Fruit fly (Drosophila melanogaster) whole organism, embryonic: ENCODE measurements around the gene CG5390.

ENCODE experiments used
- ATbp ChIP-seq: fragments of 200-800 bp; sonication (Bioruptor generic); optimal IDR thresholded peaks from 2 replicates; lab custom pipeline; 2017; ENCODE audit warnings: missing biosample characterization, mild to moderate bottlenecking, missing genetic modification characterization, missing genetic modification reagents
- Ada2b ChIP-seq: fragments of 200-800 bp; sonication (Bioruptor generic); IDR thresholded peaks from 2 replicates; pipeline ENCODE4 v1.3.6; 2022; ENCODE audit warnings: missing biosample characterization, missing genetic modification characterization
- B-H2 ChIP-seq: fragments of 200-800 bp; sonication (Bioruptor generic); optimal IDR thresholded peaks from 2 replicates; lab custom pipeline; 2018; ENCODE audit warnings: missing biosample characterization, mild to moderate bottlenecking, missing genetic modification characterization
- CG10147 ChIP-seq: fragments of 200-800 bp; sonication (Bioruptor generic); optimal IDR thresholded peaks from 2 replicates; lab custom pipeline; 2019; ENCODE audit warnings: missing biosample characterization, mild to moderate bottlenecking, missing genetic modification characterization, moderate library complexity
- CG11398 ChIP-seq: fragments of 200-800 bp; sonication (Bioruptor generic); optimal IDR thresholded peaks from 2 replicates; lab custom pipeline; 2016; ENCODE audit warnings: missing biosample characterization, missing genetic modification characterization
- CG14860 ChIP-seq: fragments of 200-800 bp; sonication (Bioruptor generic); IDR thresholded peaks from 3 replicates; pipeline ENCODE4 v1.3.6; 2022; ENCODE audit warnings: missing biosample characterization, missing genetic modification characterization; ENCODE audit not compliant: partially characterized antibody
- CG1529 ChIP-seq: fragments of 200-800 bp; sonication (Bioruptor generic); optimal IDR thresholded peaks from 3 replicates; lab custom pipeline; 2018; ENCODE audit warnings: missing biosample characterization, missing genetic modification characterization
- CG1647 ChIP-seq: fragments of 200-800 bp; sonication (Bioruptor generic); optimal IDR thresholded peaks from 3 replicates; lab custom pipeline; 2016; ENCODE audit warnings: missing biosample characterization, missing genetic modification characterization
- CG16813 ChIP-seq: fragments of 200-800 bp; sonication (Bioruptor generic); IDR thresholded peaks from 3 replicates; pipeline ENCODE4 v1.3.6; 2022; ENCODE audit warnings: missing biosample characterization, missing genetic modification characterization; ENCODE audit not compliant: partially characterized antibody
- CG17568 ChIP-seq: fragments of 200-800 bp; sonication (Bioruptor generic); optimal IDR thresholded peaks from 2 replicates; lab custom pipeline; 2018; ENCODE audit warnings: missing biosample characterization, mild to moderate bottlenecking, missing genetic modification characterization, moderate library complexity
- CG1792 ChIP-seq: fragments of 200-800 bp; sonication (Bioruptor generic); optimal IDR thresholded peaks from 2 replicates; lab custom pipeline; 2016; ENCODE audit warnings: missing biosample characterization, missing genetic modification characterization
- CG3065 ChIP-seq: fragments of 200-800 bp; sonication (Bioruptor generic); optimal IDR thresholded peaks from 2 replicates; lab custom pipeline; 2016; ENCODE audit warnings: missing biosample characterization, missing genetic modification characterization
- CG31224 ChIP-seq: fragments of 200-800 bp; sonication (Bioruptor generic); IDR thresholded peaks from 2 replicates; pipeline ENCODE4 v1.3.6; 2022; ENCODE audit warnings: missing biosample characterization, missing genetic modification characterization
- CG32532 ChIP-seq: fragments of 200-800 bp; sonication (Bioruptor generic); IDR thresholded peaks from 2 replicates; pipeline ENCODE4 v1.3.6; 2022; ENCODE audit warnings: missing biosample characterization, missing genetic modification characterization
- CG3281 ChIP-seq: fragments of 200-800 bp; sonication (Bioruptor generic); optimal IDR thresholded peaks from 3 replicates; lab custom pipeline; 2017; ENCODE audit warnings: missing biosample characterization, mild to moderate bottlenecking, missing genetic modification characterization
- CG6791 ChIP-seq: fragments of 200-800 bp; sonication (Bioruptor generic); IDR thresholded peaks from 3 replicates; pipeline ENCODE4 v1.3.6; 2022; ENCODE audit warnings: missing biosample characterization, missing genetic modification characterization; ENCODE audit not compliant: partially characterized antibody
- CG6813 ChIP-seq: fragments of 200-800 bp; sonication (Bioruptor generic); optimal IDR thresholded peaks from 2 replicates; lab custom pipeline; 2017; ENCODE audit warnings: missing biosample characterization, missing genetic modification characterization, mild to moderate bottlenecking, moderate library complexity, missing genetic modification reagents
- CG7556 ChIP-seq: fragments of 200-800 bp; sonication (Bioruptor generic); optimal IDR thresholded peaks from 2 replicates; lab custom pipeline; 2017; ENCODE audit warnings: missing biosample characterization, mild to moderate bottlenecking, missing genetic modification characterization
- CG7928 ChIP-seq: fragments of 200-800 bp; sonication (Bioruptor generic); optimal IDR thresholded peaks from 2 replicates; lab custom pipeline; 2017; ENCODE audit warnings: missing biosample characterization, mild to moderate bottlenecking, missing genetic modification characterization
- CG8359 ChIP-seq: fragments of 200-800 bp; sonication (Bioruptor generic); optimal IDR thresholded peaks from 2 replicates; lab custom pipeline; 2017; ENCODE audit warnings: missing biosample characterization, mild to moderate bottlenecking, missing genetic modification characterization, borderline replicate concordance
- CG8765 ChIP-seq: fragments of 200-800 bp; sonication (Bioruptor generic); IDR thresholded peaks from 2 replicates; pipeline ENCODE4 v1.3.6; 2022; ENCODE audit warnings: missing biosample characterization, missing genetic modification characterization
- CG9876 ChIP-seq: fragments of 200-800 bp; sonication (Bioruptor generic); optimal IDR thresholded peaks from 2 replicates; lab custom pipeline; 2016; ENCODE audit warnings: missing biosample characterization, missing genetic modification characterization
- CTCF ChIP-seq: fragments of 200-800 bp; sonication (Bioruptor generic); optimal IDR thresholded peaks from 2 replicates; lab custom pipeline; 2017; ENCODE audit warnings: missing biosample characterization, mild to moderate bottlenecking, missing genetic modification characterization, moderate library complexity
- Eip74EF ChIP-seq, 2 experiments: fragments of 200-800 bp in 1 of 2; fragments of >200 bp in 1 of 2; sonication (Bioruptor generic) in 1 of 2; optimal IDR thresholded peaks; 2 replicates each; lab custom pipeline; 2017 to 2019; ENCODE audit warnings: missing biosample characterization in 2 of 2, missing genetic modification characterization in 2 of 2, mild to moderate bottlenecking in 1 of 2, moderate library complexity in 1 of 2
- Fer3 ChIP-seq: fragments of 200-800 bp; sonication (Bioruptor generic); optimal IDR thresholded peaks from 2 replicates; lab custom pipeline; 2018; ENCODE audit warnings: missing biosample characterization, mild to moderate bottlenecking, missing genetic modification characterization, moderate library complexity
- Hmr ChIP-seq: fragments of 200-800 bp; sonication (Bioruptor generic); optimal IDR thresholded peaks from 3 replicates; lab custom pipeline; 2017; ENCODE audit warnings: mild to moderate bottlenecking, missing biosample characterization, missing genetic modification reagents, missing genetic modification characterization
- Oli ChIP-seq: fragments of 200-800 bp; sonication (Bioruptor generic); optimal IDR thresholded peaks from 2 replicates; lab custom pipeline; 2018; ENCODE audit warnings: missing biosample characterization, mild to moderate bottlenecking, missing genetic modification characterization, moderate library complexity
- Rx ChIP-seq: fragments of 200-800 bp; sonication (Bioruptor generic); IDR thresholded peaks from 2 replicates; pipeline ENCODE4 v1.3.6; 2022; ENCODE audit warnings: missing biosample characterization, missing genetic modification characterization
- Sin3A ChIP-seq: fragments of >200 bp; optimal IDR thresholded peaks from 2 replicates; lab custom pipeline; 2018
- Xrp1 ChIP-seq: fragments of 200-800 bp; sonication (Bioruptor generic); IDR thresholded peaks from 2 replicates; pipeline ENCODE4 v1.3.6; 2022; ENCODE audit warnings: missing biosample characterization, missing genetic modification characterization
- ac ChIP-seq: fragments of 200-800 bp; sonication (Bioruptor generic); optimal IDR thresholded peaks from 3 replicates; lab custom pipeline; 2017; ENCODE audit warnings: missing biosample characterization, mild to moderate bottlenecking, missing genetic modification characterization
- bowl ChIP-seq: fragments of 200-800 bp; sonication (Bioruptor generic); IDR thresholded peaks from 2 replicates; pipeline ENCODE4 v1.3.6; 2022; ENCODE audit warnings: missing biosample characterization, missing genetic modification characterization
- br ChIP-seq: fragments of >200 bp; optimal IDR thresholded peaks from 2 replicates; lab custom pipeline; 2017
- dpn ChIP-seq, 2 experiments: fragments of 200-800 bp; sonication (Bioruptor generic); optimal IDR thresholded peaks; 3 replicates each; lab custom pipeline; 2016; ENCODE audit warnings: missing biosample characterization in 2 of 2, missing genetic modification characterization in 2 of 2
- emc ChIP-seq: fragments of 200-800 bp; sonication (Bioruptor generic); optimal IDR thresholded peaks from 2 replicates; lab custom pipeline; 2016; ENCODE audit warnings: missing biosample characterization, missing genetic modification characterization
- eve ChIP-seq, 2 experiments: fragments of >200 bp; optimal IDR thresholded peaks; 2 replicates each; lab custom pipeline; 2017; ENCODE audit warnings: missing biosample characterization in 2 of 2, missing genetic modification characterization in 2 of 2
- gsb-n ChIP-seq: fragments of 200-800 bp; sonication (Bioruptor generic); optimal IDR thresholded peaks from 3 replicates; lab custom pipeline; 2018; ENCODE audit warnings: missing biosample characterization, mild to moderate bottlenecking, missing genetic modification characterization
- jigr1 ChIP-seq: fragments of 200-800 bp; sonication (Bioruptor generic); IDR thresholded peaks from 3 replicates; pipeline ENCODE4 v1.3.6; 2022; ENCODE audit warnings: missing biosample characterization, missing genetic modification characterization
- lbe ChIP-seq: fragments of 200-800 bp; sonication (Bioruptor generic); optimal IDR thresholded peaks from 2 replicates; lab custom pipeline; 2016; ENCODE audit warnings: missing biosample characterization, mild to moderate bottlenecking, missing genetic modification characterization
- maf-S ChIP-seq: fragments of 200-800 bp; sonication (Bioruptor generic); optimal IDR thresholded peaks from 2 replicates; lab custom pipeline; 2016; ENCODE audit warnings: missing biosample characterization, missing genetic modification characterization
- onecut ChIP-seq: fragments of 200-800 bp; sonication (Bioruptor generic); IDR thresholded peaks from 2 replicates; pipeline ENCODE4 v1.3.6; 2022; ENCODE audit warnings: missing biosample characterization, missing genetic modification characterization
- run ChIP-seq: fragments of 200-800 bp; sonication (Bioruptor generic); optimal IDR thresholded peaks from 3 replicates; lab custom pipeline; 2018; ENCODE audit warnings: missing biosample characterization, mild to moderate bottlenecking, missing genetic modification characterization
- sens-2 ChIP-seq: fragments of 200-800 bp; sonication (Bioruptor generic); IDR thresholded peaks from 2 replicates; pipeline ENCODE4 v1.3.6; 2022; ENCODE audit warnings: missing biosample characterization, missing genetic modification characterization
- slbo ChIP-seq: fragments of 200-800 bp; sonication (Bioruptor generic); IDR thresholded peaks from 2 replicates; pipeline ENCODE4 v1.3.6; 2022; ENCODE audit warnings: missing biosample characterization, missing genetic modification characterization
- sqz ChIP-seq: fragments of 200-800 bp; sonication (Bioruptor generic); optimal IDR thresholded peaks from 3 replicates; lab custom pipeline; 2018; ENCODE audit warnings: missing biosample characterization, mild to moderate bottlenecking, missing genetic modification characterization
- sr ChIP-seq: fragments of 200-800 bp; sonication (Bioruptor generic); IDR thresholded peaks from 3 replicates; pipeline ENCODE4 v1.3.6; 2022; ENCODE audit warnings: missing biosample characterization, missing genetic modification characterization
- ssp ChIP-seq: fragments of 200-800 bp; sonication (Bioruptor generic); IDR thresholded peaks from 2 replicates; pipeline ENCODE4 v1.3.6; 2022; ENCODE audit warnings: missing biosample characterization, missing genetic modification characterization
- vfl ChIP-seq: fragments of 200-800 bp; sonication (Bioruptor generic); optimal IDR thresholded peaks from 2 replicates; lab custom pipeline; 2016; ENCODE audit warnings: missing biosample characterization, missing genetic modification characterization
- vvl ChIP-seq: fragments of 200-800 bp; sonication (Bioruptor generic); IDR thresholded peaks from 2 replicates; pipeline ENCODE4 v1.3.6; 2022; ENCODE audit warnings: missing biosample characterization, missing genetic modification characterization
- zen2 ChIP-seq: fragments of 200-800 bp; sonication (Bioruptor generic); IDR thresholded peaks from 3 replicates; pipeline ENCODE4 v1.3.6; 2022; ENCODE audit warnings: missing biosample characterization, missing genetic modification characterization; ENCODE audit not compliant: partially characterized antibody

Gene CG5390

DNA sequence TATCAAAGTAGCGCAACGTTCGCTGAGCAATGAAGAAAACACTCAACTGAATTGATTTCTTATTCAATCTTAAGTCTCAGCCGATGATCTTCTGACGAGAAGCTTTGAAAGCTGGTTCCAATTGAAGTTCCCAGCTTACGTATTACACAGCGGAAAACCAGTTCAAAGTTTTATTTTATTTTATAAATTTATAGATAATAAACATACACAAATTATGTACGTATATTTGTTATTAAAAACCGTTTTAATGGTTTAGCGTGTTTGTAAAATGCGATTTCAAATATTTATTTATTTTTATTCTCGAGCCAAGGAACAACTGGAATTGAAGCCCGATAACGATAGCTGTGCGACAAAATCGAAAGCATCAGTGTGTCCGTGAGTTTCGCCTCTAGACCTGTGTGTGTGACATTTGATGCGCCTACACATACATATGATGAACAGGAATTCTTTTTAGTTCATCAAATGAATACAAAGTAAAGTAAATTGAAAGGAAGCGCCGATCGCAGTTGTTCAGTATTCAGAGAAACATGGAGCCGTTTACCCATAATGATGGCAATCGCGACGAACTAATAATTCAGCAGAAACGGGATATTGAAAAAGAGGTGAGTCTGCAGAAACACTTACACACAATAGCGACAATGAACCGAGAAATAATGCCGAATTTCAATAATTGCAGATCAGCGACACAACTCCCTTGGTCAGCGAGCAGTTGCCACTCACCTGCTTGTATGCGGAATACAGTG is at the start of gene CG5390, which contains the start of gene CG4968 (continued):
- TF ChIP-seq Rx (GFP tag; lab: Robert Waterston, UW) (no peak), Fer3 (tag; lab: Kevin White, UChicago) (peak; percentile 77), Ada2b (GFP tag; lab: Robert Waterston, UW) (peak; percentile 63), emc (GFP tag; lab: Kevin White, UChicago) (no peak), CG8359 (GFP tag; lab: Kevin White, UChicago) (no peak), zen2 (no peak; the same call in 2 of the 3 replicates), CG14860 (no peak), maf-S (GFP tag; lab: Kevin White, UChicago) (no peak), br (no peak), Sin3A (lab: Kevin White, UChicago) (no peak), jigr1 (GFP tag; lab: Robert Waterston, UW) (no peak), CG7556 (GFP tag; lab: Kevin White, UChicago) (peak; percentile 71), sr (GFP tag; lab: Robert Waterston, UW) (no peak), Hmr (peak; percentile 85), sqz (GFP tag; lab: Kevin White, UChicago) (peak; percentile 43), vvl (GFP tag; lab: Robert Waterston, UW) (peak; percentile 82), run (no peak), CG1529 (peak; percentile 41), CG3281 (GFP tag; lab: Kevin White, UChicago) (peak; percentile 77), CG31224 (GFP tag; lab: Robert Waterston, UW) (peak; percentile 45; the same call in 1 of the 2 replicates), CG3065 (no peak), Xrp1 (GFP tag; lab: Robert Waterston, UW) (peak; percentile 62; the same call in 1 of the 2 replicates), ssp (GFP tag; lab: Robert Waterston, UW) (0 out of 2 replicates have a peak, but pooled peaks have one; percentile 17), CG16813 (GFP tag; lab: Robert Waterston, UW) (peak; percentile 32; the same call in 1 of the 3 replicates), CG1792 (no peak), vfl (GFP tag; lab: Kevin White, UChicago) (peak; percentile 30), CG7928 (GFP tag; lab: Kevin White, UChicago) (peak; percentile 45), slbo (peak; percentile 77), CG6791 (GFP tag; lab: Robert Waterston, UW) (0 out of 3 replicates have a peak, but pooled peaks have one; percentile 42), CTCF (GFP tag; lab: Kevin White, UChicago) (peak; percentile 12), Oli (peak; percentile 53), CG6813 (GFP tag; lab: Kevin White, UChicago) (no peak), onecut (peak; percentile 44), CG1647 (GFP tag; lab: Kevin White, UChicago) (no peak), gsb-n (tag; lab: Kevin White, UChicago) (no peak), bowl (no peak), CG8765 (GFP tag; lab: Robert Waterston, UW) (no peak), sens-2 (no peak), Eip74EF (GFP tag; optimal IDR thresholded peaks at IDR 0.05; lab: Kevin White, UChicago) (peak in 1 of 2 experiments; percentile 46), B-H2 (GFP tag; lab: Kevin White, UChicago) (peak; percentile 71), CG11398 (GFP tag; lab: Kevin White, UChicago) (no peak), ATbp (GFP tag; lab: Kevin White, UChicago) (no peak), lbe (peak; percentile 88), ac (GFP tag; lab: Kevin White, UChicago) (no peak), CG10147 (GFP tag; lab: Kevin White, UChicago) (peak; percentile 70), CG32532 (GFP tag; lab: Robert Waterston, UW) (peak; percentile 78), dpn (GFP tag; optimal IDR thresholded peaks at IDR 0.05; lab: Kevin White, UChicago) (peak; percentile 44 to 69), eve (GFP tag; optimal IDR thresholded peaks at IDR 0.05; lab: Kevin White, UChicago) (no peak), CG17568 (GFP tag; lab: Kevin White, UChicago) (peak; percentile 57), CG9876 (no peak)
